Worm (Caenorhabditis elegans): ENCODE data around the gene ZK546.4.

The ZK546.4 gene

ce11 chrII:4942397-4942796 is 4.6 kb downstream of the ZK546.4 start (continued):
- TF ChIP-seq sox-4 (tag; optimal IDR thresholded peaks at IDR 0.05) (no peak), F16B12.6 (tag; optimal IDR thresholded peaks at IDR 0.05) (no peak), lin-35 (GFP tag; optimal IDR thresholded peaks at IDR 0.05) (peak; percentile 14 to 62), fkh-10 (GFP tag; optimal IDR thresholded peaks at IDR 0.05) (no peak), skn-1 (tag; optimal IDR thresholded peaks at IDR 0.05) (peak; percentile 8), nhr-47 (tag; optimal IDR thresholded peaks at IDR 0.05) (peak; percentile 61), mef-2 (tag; optimal IDR thresholded peaks at IDR 0.05) (no peak), dpl-1 (GFP tag; optimal IDR thresholded peaks at IDR 0.05) (peak in 2 of 3 experiments; percentile 6 to 36), hlh-17 (GFP tag; optimal IDR thresholded peaks at IDR 0.05; ENCODE audit: borderline replicate concordance) (no peak), swsn-7 (tag; optimal IDR thresholded peaks at IDR 0.05) (peak; percentile 39), mdl-1 (tag; optimal IDR thresholded peaks at IDR 0.05) (peak in 1 of 2 experiments; percentile 64), fos-1 (tag; optimal IDR thresholded peaks at IDR 0.05) (no peak), elt-2 (tag; optimal IDR thresholded peaks at IDR 0.05) (no peak), sptf-1 (tag; optimal IDR thresholded peaks at IDR 0.05) (no peak), C34B4.2 (tag; optimal IDR thresholded peaks at IDR 0.05) (no peak), egl-27 (tag; optimal IDR thresholded peaks at IDR 0.05) (no peak), ztf-11 (tag; optimal IDR thresholded peaks at IDR 0.05) (no peak)

DNA sequence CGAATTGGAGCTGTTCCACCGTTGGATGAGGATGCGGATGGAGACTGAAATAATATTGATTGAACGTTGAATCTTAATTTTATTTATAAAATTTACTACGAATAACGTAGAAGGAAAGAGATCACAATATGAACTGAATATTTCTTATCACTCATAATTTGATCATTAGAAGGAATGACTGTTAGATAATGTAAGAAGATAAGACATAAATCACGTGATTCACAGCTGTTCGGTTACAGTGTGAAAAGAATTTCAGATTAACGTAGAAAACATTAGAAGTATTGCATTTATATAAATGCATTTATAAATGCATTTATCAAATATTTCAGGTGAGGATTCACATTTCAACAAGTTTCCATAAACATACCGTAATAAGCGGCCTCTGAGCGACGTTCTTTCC is 5.0 kb downstream of the ZK546.4 start:
- TF ChIP-seq ztf-4 (tag; optimal IDR thresholded peaks at IDR 0.05) (no peak), elt-3 (tag; optimal IDR thresholded peaks at IDR 0.05) (peak in 1 of 6 experiments; percentile 32), tlp-1 (tag; optimal IDR thresholded peaks at IDR 0.05) (peak; percentile 83), zip-4 (GFP tag; optimal IDR thresholded peaks at IDR 0.05) (no peak), nhr-76 (tag; optimal IDR thresholded peaks at IDR 0.05) (no peak), elt-2 (tag; optimal IDR thresholded peaks at IDR 0.05) (peak; percentile 94), blmp-1 (tag; optimal IDR thresholded peaks at IDR 0.05) (no peak)

DNA sequence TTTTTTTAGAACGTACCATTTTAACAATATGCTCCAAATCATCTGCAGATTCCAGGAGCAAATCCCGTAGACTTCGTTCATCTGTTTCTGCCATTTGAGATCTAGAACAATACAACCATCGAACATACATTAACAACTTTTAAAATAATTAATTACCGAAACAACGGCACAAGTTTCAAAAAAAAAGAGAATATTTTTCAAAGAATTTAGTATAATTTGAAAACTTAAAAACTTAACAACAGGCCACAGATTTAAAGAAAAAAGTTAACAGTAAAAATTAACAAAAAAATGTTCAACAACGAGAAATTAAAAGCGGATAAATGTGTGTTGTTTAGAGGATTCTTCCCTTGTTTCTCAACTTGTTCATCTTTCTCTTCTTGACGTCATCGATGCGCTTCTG is 6.0 kb downstream of the ZK546.4 start, which contains the start of gene mdt-4:
mdt-4 (minus strand) TSS at position 101 of the 400 bp plus-strand sequence.
- TF ChIP-seq lin-35 (GFP tag; optimal IDR thresholded peaks at IDR 0.05), result no peak
- TF ChIP-seq aha-1 (tag; optimal IDR thresholded peaks at IDR 0.05), result no peak
- no peak for TF ChIP-seq xbp-1 (tag; optimal IDR thresholded peaks at IDR 0.05)
- no peak for TF ChIP-seq hlh-17 (GFP tag; optimal IDR thresholded peaks at IDR 0.05; ENCODE audit: borderline replicate concordance)
- no peak for TF ChIP-seq nhr-12 (tag; optimal IDR thresholded peaks at IDR 0.05)
- no peak for TF ChIP-seq rnt-1 (tag; optimal IDR thresholded peaks at IDR 0.05)
- no peak for TF ChIP-seq mab-9 (GFP tag; IDR thresholded peaks at IDR 0.05)
- no peak for TF ChIP-seq nhr-237 (tag; optimal IDR thresholded peaks at IDR 0.05)
- TF ChIP-seq lin-13 (GFP tag; optimal IDR thresholded peaks at IDR 0.05), result no peak
- no peak for TF ChIP-seq nhr-84 (tag; optimal IDR thresholded peaks at IDR 0.05)
- no peak for TF ChIP-seq pag-3 (tag; optimal IDR thresholded peaks at IDR 0.05; ENCODE audit: borderline replicate concordance, insufficient read depth)
- TF ChIP-seq hlh-4 (tag; optimal IDR thresholded peaks at IDR 0.05), result no peak
- no peak for TF ChIP-seq nhr-19 (GFP tag; conservative IDR thresholded peaks at IDR 0.05)
- TF ChIP-seq unc-130 (tag; optimal IDR thresholded peaks at IDR 0.05), result no peak

ce11 chrII:4945695-4946094 is 7.9 kb downstream of the ZK546.4 start, which contains the start of the genes gldi-11 and ZK546.2:
Gene gldi-11 (minus strand): TSS chrII:4945789.
Gene ZK546.2 (plus strand): TSS chrII:4946027.
- no peak for TF ChIP-seq fkh-8 (tag; optimal IDR thresholded peaks at IDR 0.05)
- no peak for TF ChIP-seq aly-2 (tag; optimal IDR thresholded peaks at IDR 0.05)
- no peak for TF ChIP-seq nhr-19 (GFP tag; conservative IDR thresholded peaks at IDR 0.05)
- peak in 1 of 3 experiments; percentile 14 for TF ChIP-seq dpl-1 (GFP tag; optimal IDR thresholded peaks at IDR 0.05)
- TF ChIP-seq pqm-1 (tag; optimal IDR thresholded peaks at IDR 0.05), result no peak
- TF ChIP-seq efl-1 (optimal IDR thresholded peaks at IDR 0.05), result no peak
- peak in 1 of 2 experiments; percentile 89 for TF ChIP-seq efl-1 (GFP tag; optimal IDR thresholded peaks at IDR 0.05 in 1 of 2)
- peak; percentile 11 for TF ChIP-seq F16B12.6 (tag; optimal IDR thresholded peaks at IDR 0.05)
- no peak for TF ChIP-seq mdl-1 (tag; optimal IDR thresholded peaks at IDR 0.05)
- TF ChIP-seq nhr-90 (tag; optimal IDR thresholded peaks at IDR 0.05; ENCODE audit: poor library complexity), result peak; percentile 1
- no peak for TF ChIP-seq sox-4 (tag; optimal IDR thresholded peaks at IDR 0.05)
- no peak for TF ChIP-seq tbx-2 (tag; optimal IDR thresholded peaks at IDR 0.05)
- no peak for TF ChIP-seq hpl-2 (GFP tag; optimal IDR thresholded peaks at IDR 0.05)
- peak; percentile 1 for TF ChIP-seq elt-2 (tag; optimal IDR thresholded peaks at IDR 0.05)
- TF ChIP-seq nhr-11 (tag; optimal IDR thresholded peaks at IDR 0.05), result no peak
- no peak for TF ChIP-seq lin-15B (tag; optimal IDR thresholded peaks at IDR 0.05)
- peak in 1 of 2 experiments; percentile 31 for TF ChIP-seq lin-35 (GFP tag; optimal IDR thresholded peaks at IDR 0.05)
- TF ChIP-seq ztf-11 (tag; optimal IDR thresholded peaks at IDR 0.05), result no peak
- TF ChIP-seq rnt-1 (tag; optimal IDR thresholded peaks at IDR 0.05), result no peak
- no peak for TF ChIP-seq nhr-85 (tag)
- no peak for TF ChIP-seq lin-13 (GFP tag; optimal IDR thresholded peaks at IDR 0.05)
- TF ChIP-seq lsy-2 (tag; optimal IDR thresholded peaks at IDR 0.05), result peak in 1 of 2 experiments; percentile 46
- no peak for TF ChIP-seq nhr-237 (tag; optimal IDR thresholded peaks at IDR 0.05)
- TF ChIP-seq snpc-4 (tag; optimal IDR thresholded peaks at IDR 0.05), result no peak
